Worm (Caenorhabditis elegans) whole organism, L2 larva: Measurements from ENCODE around the gene dpy-30.

Experiments
- ama-1 ChIP-seq: fragments of 150-350 bp; optimal IDR thresholded peaks from 2 replicates; lab custom pipeline; 2018; ENCODE audit warnings: inconsistent platforms
- ceh-16 ChIP-seq: fragments of 150-350 bp; optimal IDR thresholded peaks from 2 replicates; lab custom pipeline; 2014; ENCODE audit warnings: missing biosample characterization, missing genetic modification characterization
- dmd-4 ChIP-seq: sonication (generic microtip); optimal IDR thresholded peaks from 2 replicates; lab custom pipeline; 2017; ENCODE audit warnings: missing biosample characterization, missing genetic modification characterization
- lin-11 ChIP-seq: fragments of 150-350 bp; sonication (generic microtip); optimal IDR thresholded peaks from 2 replicates; lab custom pipeline; 2014; ENCODE audit warnings: missing biosample characterization, missing genetic modification characterization, inconsistent platforms, mixed read lengths
- lin-39 ChIP-seq: fragments of 150-350 bp; optimal IDR thresholded peaks from 2 replicates; lab custom pipeline; 2014; ENCODE audit warnings: missing biosample characterization, missing genetic modification reagents, missing genetic modification characterization
- lsy-2 ChIP-seq, 2 experiments: fragments of 150-350 bp in 1 of 2; sonication (generic microtip) in 1 of 2; optimal IDR thresholded peaks; 2 replicates each; lab custom pipeline; 2014 to 2017; ENCODE audit warnings: missing biosample characterization in 2 of 2, missing genetic modification characterization in 2 of 2
- nhr-12 ChIP-seq: fragments of 150-350 bp; optimal IDR thresholded peaks from 2 replicates; lab custom pipeline; 2014; ENCODE audit warnings: missing biosample characterization, missing genetic modification characterization
- nhr-6 ChIP-seq: fragments of 150-350 bp; optimal IDR thresholded peaks from 2 replicates; lab custom pipeline; 2014; ENCODE audit warnings: missing biosample characterization, missing genetic modification characterization
- unc-62 ChIP-seq: fragments of 150-350 bp; optimal IDR thresholded peaks from 2 replicates; lab custom pipeline; 2014; ENCODE audit warnings: missing biosample characterization, missing genetic modification reagents, missing genetic modification characterization
- ztf-4 ChIP-seq: fragments of 150-350 bp; optimal IDR thresholded peaks from 2 replicates; lab custom pipeline; 2014; ENCODE audit warnings: missing biosample characterization, missing genetic modification characterization

DNA sequence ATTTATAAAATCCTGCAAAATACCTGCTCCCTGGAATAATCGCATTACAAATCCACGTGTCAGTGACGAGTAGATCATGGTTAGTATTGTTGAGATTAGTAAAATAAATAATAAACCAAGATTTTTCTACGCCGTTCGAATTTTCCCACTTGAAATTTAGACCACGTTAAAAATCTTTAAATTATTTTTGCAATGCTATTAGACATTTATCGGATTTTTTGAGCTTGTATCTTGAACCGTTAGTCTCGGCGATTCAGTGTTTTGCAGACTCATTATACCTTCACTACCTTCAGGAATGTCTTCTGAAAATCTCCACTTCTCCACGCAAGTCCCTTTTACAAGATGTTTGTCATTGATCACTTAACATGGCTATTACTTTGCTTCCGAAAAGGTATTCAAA is 29.1 kb upstream of the dpy-30 start, which contains the start of gene C27A7.5:
- no peak for TF ChIP-seq dmd-4
- no peak for TF ChIP-seq ceh-16 (tag; lab: Kevin White, UChicago)
- no peak for TF ChIP-seq lsy-2 (tag; optimal IDR thresholded peaks at IDR 0.05; lab: Kevin White, UChicago)
- TF ChIP-seq lin-11 (tag; lab: Kevin White, UChicago): no peak
- TF ChIP-seq lin-39 (tag; lab: Kevin White, UChicago): no peak
- no peak for TF ChIP-seq ztf-4 (tag; lab: Kevin White, UChicago)
- TF ChIP-seq nhr-12 (tag; lab: Kevin White, UChicago): no peak
- TF ChIP-seq unc-62 (GFP tag; lab: Kevin White, UChicago): no peak
- TF ChIP-seq ama-1 (lab: Kevin White, UChicago): no peak
- TF ChIP-seq nhr-6: no peak
